Fruit fly (Drosophila melanogaster): ENCODE measurements around the gene CG14609.

CG14609 gene

DNA sequence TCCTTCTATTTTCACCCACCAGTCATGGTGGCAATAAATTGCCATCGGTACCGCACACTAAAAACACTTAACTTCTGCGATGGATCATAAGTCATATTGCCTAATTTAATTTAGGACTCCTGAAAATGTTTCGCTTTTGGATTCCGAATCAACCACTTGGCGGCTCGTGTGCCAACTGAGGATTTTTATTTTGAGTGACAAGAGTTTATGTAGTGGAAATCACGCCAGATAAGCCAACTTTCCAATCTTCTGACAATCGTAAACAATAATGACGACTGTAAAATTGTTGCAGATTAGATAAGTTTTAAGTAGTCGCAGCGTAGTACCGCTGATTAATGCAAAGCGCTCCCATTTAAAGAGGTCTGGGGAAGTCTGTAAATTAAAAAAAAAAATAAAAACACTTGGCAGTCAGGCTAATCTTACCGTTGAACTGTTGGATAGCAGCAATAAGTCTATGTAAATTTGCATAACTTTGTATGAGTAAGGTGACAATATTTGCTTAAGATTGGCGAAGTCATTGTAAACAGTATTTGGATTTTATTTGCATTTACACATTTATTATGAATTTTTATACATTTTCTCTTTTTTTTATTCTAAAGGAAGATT lies 16.3 kb downstream of the CG14609 start, which contains the start of gene CG14606 (continued):
- TF ChIP-seq Ssrp (tag; optimal IDR thresholded peaks at IDR 0.05) (no peak), lmd (GFP tag; IDR thresholded peaks at IDR 0.05) (no peak), gro (GFP tag; optimal IDR thresholded peaks at IDR 0.05) (no peak), Fer3 (tag; optimal IDR thresholded peaks at IDR 0.05) (peak; percentile 37), CG31388 (GFP tag; optimal IDR thresholded peaks at IDR 0.05) (no peak), bsh (GFP tag; optimal IDR thresholded peaks at IDR 0.05) (no peak), z (GFP tag; IDR thresholded peaks at IDR 0.05) (no peak), CG10959 (GFP tag; IDR thresholded peaks at IDR 0.05) (no peak), HLH3B (GFP tag; IDR thresholded peaks at IDR 0.05) (no peak), rib (GFP tag; IDR thresholded peaks at IDR 0.05) (no peak), schlank (tag; optimal IDR thresholded peaks at IDR 0.05) (peak; percentile 36), gem (tag; optimal IDR thresholded peaks at IDR 0.05) (no peak), tin (GFP tag; optimal IDR thresholded peaks at IDR 0.05) (no peak), CG9437 (GFP tag; optimal IDR thresholded peaks at IDR 0.05) (no peak), NfI (GFP tag; optimal IDR thresholded peaks at IDR 0.05) (no peak), CG2678 (tag; optimal IDR thresholded peaks at IDR 0.05) (peak; percentile 57), dimm (GFP tag; IDR thresholded peaks at IDR 0.05) (no peak), pros (GFP tag; optimal IDR thresholded peaks at IDR 0.05) (no peak), ap (GFP tag; IDR thresholded peaks at IDR 0.05) (no peak), psq (GFP tag; optimal IDR thresholded peaks at IDR 0.05) (no peak), CG17359 (tag; optimal IDR thresholded peaks at IDR 0.05) (no peak), Pdp1 (GFP tag; optimal IDR thresholded peaks at IDR 0.05) (no peak), CG11085 (GFP tag; IDR thresholded peaks at IDR 0.05) (no peak), CG15514 (GFP tag; optimal IDR thresholded peaks at IDR 0.05) (peak; percentile 35), BEAF-32 (GFP tag; optimal IDR thresholded peaks at IDR 0.05) (no peak), CG18599 (GFP tag; optimal IDR thresholded peaks at IDR 0.05) (peak; percentile 48), dysf (GFP tag; IDR thresholded peaks at IDR 0.05) (no peak), CG10543 (GFP tag; optimal IDR thresholded peaks at IDR 0.05) (no peak), CrebB (tag; optimal IDR thresholded peaks at IDR 0.05) (no peak), abd-A (tag; optimal IDR thresholded peaks at IDR 0.05) (no peak), fd102C (GFP tag; optimal IDR thresholded peaks at IDR 0.05) (no peak), Dfd (GFP tag; optimal IDR thresholded peaks at IDR 0.05) (no peak), CG12071 (GFP tag; optimal IDR thresholded peaks at IDR 0.05) (peak; percentile 8), CG17328 (GFP tag; IDR thresholded peaks at IDR 0.05) (no peak), Bteb2 (GFP tag; optimal IDR thresholded peaks at IDR 0.05) (no peak), ind (GFP tag; optimal IDR thresholded peaks at IDR 0.05) (no peak), row (GFP tag; IDR thresholded peaks at IDR 0.05) (no peak), CG10431 (GFP tag; optimal IDR thresholded peaks at IDR 0.05) (no peak), Asciz (GFP tag; optimal IDR thresholded peaks at IDR 0.05) (no peak), CG9215 (GFP tag; IDR thresholded peaks at IDR 0.05) (no peak), Xrp1 (GFP tag; IDR thresholded peaks at IDR 0.05) (no peak), CG17612 (GFP tag; IDR thresholded peaks at IDR 0.05) (no peak), mirr (GFP tag; optimal IDR thresholded peaks at IDR 0.05) (peak; percentile 37), CG3995 (GFP tag; optimal IDR thresholded peaks at IDR 0.05) (no peak), cas (GFP tag; IDR thresholded peaks at IDR 0.05) (no peak), otp (GFP tag; IDR thresholded peaks at IDR 0.05) (no peak), Xbp1 (GFP tag; optimal IDR thresholded peaks at IDR 0.05) (no peak), her (GFP tag; optimal IDR thresholded peaks at IDR 0.05) (no peak), caup (GFP tag; optimal IDR thresholded peaks at IDR 0.05; ENCODE audit: severe bottlenecking) (peak; percentile 7), CG14965 (GFP tag; optimal IDR thresholded peaks at IDR 0.05; ENCODE audit: borderline replicate concordance) (no peak)

Measured in whole organism, embryonic.